Fruit fly (Drosophila melanogaster) whole organism, embryonic: Measurements from ENCODE around the gene Sk2.
A peak's percentile ranks its signal among the peaks of the same experiment; 100 is the strongest.

Experiments
- BtbVII ChIP-seq: fragments of 200-800 bp; sonication (Bioruptor generic); optimal IDR thresholded peaks from 3 replicates; lab custom pipeline; 2017; ENCODE audit warnings: missing biosample characterization, mild to moderate bottlenecking, missing genetic modification characterization
- Bteb2 ChIP-seq: fragments of 200-800 bp; sonication (Bioruptor generic); optimal IDR thresholded peaks from 2 replicates; lab custom pipeline; 2016; ENCODE audit warnings: missing biosample characterization, missing genetic modification characterization
- CG10431 ChIP-seq: fragments of 200-800 bp; sonication (Bioruptor generic); optimal IDR thresholded peaks from 3 replicates; lab custom pipeline; 2018; ENCODE audit warnings: missing biosample characterization, mild to moderate bottlenecking, missing genetic modification characterization
- CG12769 ChIP-seq: fragments of 200-800 bp; sonication (Bioruptor generic); optimal IDR thresholded peaks from 2 replicates; lab custom pipeline; 2019; ENCODE audit warnings: missing biosample characterization, mild to moderate bottlenecking, missing genetic modification characterization, moderate library complexity
- CG13287 ChIP-seq: fragments of 200-800 bp; sonication (Bioruptor generic); IDR thresholded peaks from 2 replicates; pipeline ENCODE4 v1.3.6; 2022; ENCODE audit warnings: missing biosample characterization, missing genetic modification characterization; ENCODE audit not compliant: partially characterized antibody
- CG14050 ChIP-seq: fragments of 200-800 bp; sonication (Bioruptor generic); IDR thresholded peaks from 3 replicates; pipeline ENCODE4 v1.3.6; 2022; ENCODE audit warnings: missing biosample characterization, missing genetic modification characterization
- CG15479 ChIP-seq: fragments of 200-800 bp; sonication (Bioruptor generic); optimal IDR thresholded peaks from 3 replicates; lab custom pipeline; 2019; ENCODE audit warnings: missing biosample characterization, mild to moderate bottlenecking, missing genetic modification characterization, moderate library complexity
- CG17912 ChIP-seq: fragments of 200-800 bp; sonication (Bioruptor generic); optimal IDR thresholded peaks from 2 replicates; lab custom pipeline; 2018; ENCODE audit warnings: missing biosample characterization, mild to moderate bottlenecking, missing genetic modification characterization
- CG2712 ChIP-seq: fragments of 200-800 bp; optimal IDR thresholded peaks from 3 replicates; lab custom pipeline; 2019; ENCODE audit warnings: missing biosample characterization, mild to moderate bottlenecking, missing genetic modification characterization, moderate library complexity
- CG2889 ChIP-seq: fragments of 200-800 bp; sonication (Bioruptor generic); IDR thresholded peaks from 3 replicates; pipeline ENCODE4 v1.3.6; 2022; ENCODE audit warnings: missing biosample characterization, missing genetic modification characterization
- CG4328 ChIP-seq: fragments of 200-800 bp; sonication (Bioruptor generic); optimal IDR thresholded peaks from 3 replicates; lab custom pipeline; 2017; ENCODE audit warnings: missing biosample characterization, missing genetic modification reagents, missing genetic modification characterization
- CG4424 ChIP-seq: fragments of 200-800 bp; sonication (Bioruptor generic); optimal IDR thresholded peaks from 3 replicates; lab custom pipeline; 2016; ENCODE audit warnings: missing biosample characterization, missing genetic modification characterization
- CG7839 ChIP-seq: fragments of 200-800 bp; sonication (Bioruptor generic); optimal IDR thresholded peaks from 3 replicates; lab custom pipeline; 2018; ENCODE audit warnings: missing biosample characterization, mild to moderate bottlenecking, missing genetic modification characterization, moderate library complexity
- CG9437 ChIP-seq: fragments of 200-800 bp; sonication (Bioruptor generic); optimal IDR thresholded peaks from 2 replicates; lab custom pipeline; 2018; ENCODE audit warnings: missing biosample characterization, mild to moderate bottlenecking, missing genetic modification characterization
- CG9876 ChIP-seq: fragments of 200-800 bp; sonication (Bioruptor generic); optimal IDR thresholded peaks from 2 replicates; lab custom pipeline; 2016; ENCODE audit warnings: missing biosample characterization, missing genetic modification characterization
- CkIIα-i1 ChIP-seq: fragments of 200-800 bp; sonication (Bioruptor generic); IDR thresholded peaks from 2 replicates; pipeline ENCODE4 v1.3.6; 2022; ENCODE audit warnings: missing biosample characterization, missing genetic modification characterization
- Dip3 ChIP-seq: fragments of 200-800 bp; sonication (Bioruptor generic); optimal IDR thresholded peaks from 3 replicates; lab custom pipeline; 2016; ENCODE audit warnings: missing biosample characterization, missing genetic modification characterization
- Drgx ChIP-seq: fragments of 200-800 bp; sonication (Bioruptor generic); IDR thresholded peaks from 2 replicates; pipeline ENCODE4 v1.3.6; 2022; ENCODE audit warnings: missing biosample characterization, missing genetic modification characterization
- Ets97D ChIP-seq: fragments of 200-800 bp; sonication (Bioruptor generic); optimal IDR thresholded peaks from 3 replicates; lab custom pipeline; 2016; ENCODE audit warnings: missing biosample characterization, missing genetic modification characterization
- Hr3 ChIP-seq: fragments of 200-800 bp; sonication (Bioruptor generic); optimal IDR thresholded peaks from 3 replicates; lab custom pipeline; 2016; ENCODE audit warnings: missing biosample characterization, missing genetic modification characterization
- Mad ChIP-seq: fragments of 200-800 bp; sonication (Bioruptor generic); optimal IDR thresholded peaks from 2 replicates; lab custom pipeline; 2016; ENCODE audit warnings: missing biosample characterization, missing genetic modification characterization
- Optix ChIP-seq: fragments of 200-800 bp; sonication (Bioruptor generic); IDR thresholded peaks from 3 replicates; pipeline ENCODE4 v1.3.6; 2022; ENCODE audit warnings: missing biosample characterization, missing genetic modification characterization
- ab ChIP-seq: fragments of 200-800 bp; sonication (Bioruptor generic); optimal IDR thresholded peaks from 2 replicates; lab custom pipeline; 2016; ENCODE audit warnings: missing biosample characterization, missing genetic modification characterization
- ac ChIP-seq: fragments of 200-800 bp; sonication (Bioruptor generic); optimal IDR thresholded peaks from 3 replicates; lab custom pipeline; 2017; ENCODE audit warnings: missing biosample characterization, mild to moderate bottlenecking, missing genetic modification characterization
- ato ChIP-seq: fragments of 200-800 bp; sonication (Bioruptor generic); IDR thresholded peaks from 2 replicates; pipeline ENCODE4 v1.3.6; 2022; ENCODE audit warnings: missing biosample characterization, missing genetic modification characterization; ENCODE audit not compliant: partially characterized antibody
- bab2 ChIP-seq: fragments of 200-800 bp; sonication (Bioruptor generic); optimal IDR thresholded peaks from 2 replicates; lab custom pipeline; 2016; ENCODE audit warnings: missing biosample characterization, missing genetic modification characterization
- bsh ChIP-seq, 2 experiments: fragments of 200-800 bp; sonication (Bioruptor generic); optimal IDR thresholded peaks; 2 replicates each; lab custom pipeline; 2017 to 2018; ENCODE audit warnings: mild to moderate bottlenecking in 2 of 2, missing biosample characterization in 2 of 2, missing genetic modification characterization in 2 of 2, moderate library complexity in 1 of 2
- cg ChIP-seq: fragments of 200-800 bp; sonication (Bioruptor generic); optimal IDR thresholded peaks from 3 replicates; lab custom pipeline; 2019; ENCODE audit warnings: missing biosample characterization, mild to moderate bottlenecking, missing genetic modification characterization, moderate library complexity
- disco-r ChIP-seq: fragments of 200-800 bp; sonication (Bioruptor generic); optimal IDR thresholded peaks from 2 replicates; lab custom pipeline; 2016; ENCODE audit warnings: missing biosample characterization, missing genetic modification characterization
- dmrt11E ChIP-seq: fragments of 200-800 bp; sonication (Bioruptor generic); optimal IDR thresholded peaks from 3 replicates; lab custom pipeline; 2018; ENCODE audit warnings: missing biosample characterization, mild to moderate bottlenecking, missing genetic modification characterization, moderate library complexity
- eve ChIP-seq, 2 experiments: fragments of >200 bp; optimal IDR thresholded peaks; 2 replicates each; lab custom pipeline; 2017; ENCODE audit warnings: missing biosample characterization in 2 of 2, missing genetic modification characterization in 2 of 2
- fd102C ChIP-seq: fragments of 200-800 bp; sonication (Bioruptor generic); optimal IDR thresholded peaks from 2 replicates; lab custom pipeline; 2018; ENCODE audit warnings: missing biosample characterization, mild to moderate bottlenecking, missing genetic modification characterization, moderate library complexity
- ham ChIP-seq: fragments of 200-800 bp; sonication (Bioruptor generic); IDR thresholded peaks from 2 replicates; pipeline ENCODE4 v1.3.6; 2022; ENCODE audit warnings: missing biosample characterization, missing genetic modification characterization
- her ChIP-seq: fragments of 200-800 bp; sonication (Bioruptor generic); optimal IDR thresholded peaks from 2 replicates; lab custom pipeline; 2016; ENCODE audit warnings: missing biosample characterization, missing genetic modification characterization
- lilli ChIP-seq: fragments of 200-800 bp; sonication (Bioruptor generic); optimal IDR thresholded peaks from 3 replicates; lab custom pipeline; 2016; ENCODE audit warnings: missing biosample characterization, missing genetic modification characterization
- luna ChIP-seq: fragments of 200-800 bp; sonication (Bioruptor generic); optimal IDR thresholded peaks from 2 replicates; lab custom pipeline; 2016; ENCODE audit warnings: missing biosample characterization, missing genetic modification characterization
- mam ChIP-seq: fragments of 200-800 bp; sonication (Bioruptor generic); optimal IDR thresholded peaks from 3 replicates; lab custom pipeline; 2016; ENCODE audit warnings: missing biosample characterization, missing genetic modification characterization
- mld ChIP-seq: fragments of 200-800 bp; sonication (Bioruptor generic); IDR thresholded peaks from 3 replicates; pipeline ENCODE4 v1.3.6; 2022; ENCODE audit warnings: missing biosample characterization, missing genetic modification characterization; ENCODE audit not compliant: partially characterized antibody
- pnt ChIP-seq: fragments of 200-800 bp; sonication (Bioruptor generic); optimal IDR thresholded peaks from 3 replicates; lab custom pipeline; 2016; ENCODE audit warnings: missing biosample characterization, missing genetic modification characterization
- psq ChIP-seq: fragments of 200-800 bp; sonication (Bioruptor generic); optimal IDR thresholded peaks from 2 replicates; lab custom pipeline; 2017; ENCODE audit warnings: missing biosample characterization, missing genetic modification characterization
- pum ChIP-seq: fragments of 200-800 bp; sonication (Bioruptor generic); optimal IDR thresholded peaks from 2 replicates; lab custom pipeline; 2016; ENCODE audit warnings: missing biosample characterization, missing genetic modification characterization
- ranshi ChIP-seq: fragments of 200-800 bp; sonication (Bioruptor generic); IDR thresholded peaks from 2 replicates; pipeline ENCODE4 v1.3.6; 2022; ENCODE audit warnings: missing biosample characterization, missing genetic modification characterization
- scrt ChIP-seq: fragments of 200-800 bp; sonication (Bioruptor generic); optimal IDR thresholded peaks from 2 replicates; lab custom pipeline; 2018; ENCODE audit warnings: missing biosample characterization, mild to moderate bottlenecking, missing genetic modification characterization, moderate library complexity
- seq ChIP-seq: fragments of 200-800 bp; sonication (Bioruptor generic); IDR thresholded peaks from 2 replicates; pipeline ENCODE4 v1.3.6; 2022; ENCODE audit warnings: missing biosample characterization, missing genetic modification characterization
- shn ChIP-seq: fragments of 200-800 bp; sonication (Bioruptor generic); optimal IDR thresholded peaks from 3 replicates; lab custom pipeline; 2016; ENCODE audit warnings: missing biosample characterization, missing genetic modification characterization
- sna ChIP-seq: fragments of 200-800 bp; sonication (Bioruptor generic); IDR thresholded peaks from 2 replicates; pipeline ENCODE4 v1.3.6; 2022; ENCODE audit warnings: missing biosample characterization, missing genetic modification characterization; ENCODE audit not compliant: partially characterized antibody
- ssp ChIP-seq: fragments of 200-800 bp; sonication (Bioruptor generic); IDR thresholded peaks from 2 replicates; pipeline ENCODE4 v1.3.6; 2022; ENCODE audit warnings: missing biosample characterization, missing genetic modification characterization
- stc ChIP-seq: fragments of 200-800 bp; sonication (Bioruptor generic); IDR thresholded peaks from 2 replicates; pipeline ENCODE4 v1.3.6; 2022; ENCODE audit warnings: missing biosample characterization, missing genetic modification characterization
- stwl ChIP-seq: fragments of 200-800 bp; sonication (Bioruptor generic); optimal IDR thresholded peaks from 3 replicates; lab custom pipeline; 2018; ENCODE audit warnings: missing biosample characterization, mild to moderate bottlenecking, missing genetic modification characterization, moderate library complexity
- vnd ChIP-seq: fragments of 200-800 bp; sonication (Bioruptor generic); IDR thresholded peaks from 3 replicates; pipeline ENCODE4 v1.3.6; 2022; ENCODE audit warnings: missing biosample characterization, missing genetic modification characterization; ENCODE audit not compliant: partially characterized antibody

Sk2 gene

DNA sequence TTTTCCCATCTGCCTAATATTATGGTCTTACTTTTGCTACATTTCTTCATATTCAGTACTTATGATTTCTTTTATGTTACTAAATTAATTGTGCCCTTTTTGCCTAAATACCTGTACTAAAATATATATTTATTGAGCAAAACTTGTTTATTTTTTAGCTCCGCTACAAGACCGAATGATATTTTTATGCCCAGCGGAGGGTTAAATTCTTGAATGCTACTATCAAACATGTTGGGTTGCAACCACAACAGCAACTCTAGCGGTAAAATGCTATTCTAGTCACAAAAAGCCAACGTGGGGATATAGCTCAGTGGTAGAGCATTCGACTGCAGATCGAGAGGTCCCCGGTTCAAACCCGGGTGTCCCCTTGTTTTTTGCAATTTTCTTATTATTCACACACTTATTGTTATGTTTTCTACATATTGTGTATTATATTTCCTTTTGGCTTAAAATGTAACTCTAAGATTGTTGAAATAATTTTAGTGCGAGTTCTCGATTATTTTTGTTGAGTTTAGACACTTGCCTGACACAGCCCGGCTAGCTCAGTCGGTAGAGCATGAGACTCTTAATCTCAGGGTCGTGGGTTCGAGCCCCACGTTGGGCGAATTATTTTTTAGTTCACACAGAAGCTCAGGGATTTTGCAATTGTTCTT, 49.3 kb downstream of the Sk2 start (continued):
- peak; percentile 49 for TF ChIP-seq lilli (GFP tag; lab: Kevin White, UChicago)
- TF ChIP-seq ac = no peak
- TF ChIP-seq mam (GFP tag; lab: Kevin White, UChicago) = peak; percentile 9
- TF ChIP-seq stwl (tag; lab: Kevin White, UChicago) = no peak
- TF ChIP-seq CG4328 (GFP tag; lab: Kevin White, UChicago) = peak; percentile 8
- no peak for TF ChIP-seq pum (GFP tag; lab: Kevin White, UChicago)
- TF ChIP-seq CG13287 (GFP tag; lab: Robert Waterston, UW) = peak; percentile 47; the same call in 1 of the 2 replicates
- TF ChIP-seq Hr3 (GFP tag; lab: Kevin White, UChicago) = no peak
- TF ChIP-seq CG15479 (GFP tag; lab: Kevin White, UChicago) = no peak
- TF ChIP-seq CG10431 (GFP tag; lab: Kevin White, UChicago) = no peak
- TF ChIP-seq ssp (GFP tag; lab: Robert Waterston, UW) = no peak
- TF ChIP-seq vnd (GFP tag; lab: Robert Waterston, UW) = peak; percentile 76
- TF ChIP-seq ab (GFP tag; lab: Kevin White, UChicago) = no peak
- no peak for TF ChIP-seq cg
- no peak for TF ChIP-seq fd102C (GFP tag; lab: Kevin White, UChicago)
- peak; percentile 16 for TF ChIP-seq pnt (GFP tag; lab: Kevin White, UChicago)
- TF ChIP-seq Dip3 = no peak
- TF ChIP-seq stc (GFP tag; lab: Robert Waterston, UW) = no peak
- 0 out of 2 replicates have a peak, but pooled peaks have one; percentile 5 for TF ChIP-seq Drgx (GFP tag; lab: Robert Waterston, UW)
- no peak for TF ChIP-seq psq (GFP tag; lab: Kevin White, UChicago)
- no peak for TF ChIP-seq bab2 (GFP tag; lab: Kevin White, UChicago)
- no peak for TF ChIP-seq CG4424 (GFP tag; lab: Kevin White, UChicago)
- no peak for TF ChIP-seq ham
- TF ChIP-seq CG7839 (tag; lab: Kevin White, UChicago) = peak; percentile 18
- TF ChIP-seq ranshi (GFP tag; lab: Robert Waterston, UW) = no peak
- no peak for TF ChIP-seq luna
- TF ChIP-seq CG2889 = peak; percentile 45; the same call in 1 of the 3 replicates
- TF ChIP-seq CkIIα-i1 (GFP tag; lab: Robert Waterston, UW) = no peak
- no peak for TF ChIP-seq CG9437 (GFP tag; lab: Kevin White, UChicago)
- no peak for TF ChIP-seq CG17912 (GFP tag; lab: Kevin White, UChicago)
- no peak for TF ChIP-seq Bteb2 (GFP tag; lab: Kevin White, UChicago)
- no peak for TF ChIP-seq eve (GFP tag; optimal IDR thresholded peaks at IDR 0.05; lab: Kevin White, UChicago)
- TF ChIP-seq disco-r (GFP tag; lab: Kevin White, UChicago) = no peak
- TF ChIP-seq CG9876 (GFP tag; lab: Kevin White, UChicago) = no peak
- peak; percentile 16 for TF ChIP-seq scrt
- TF ChIP-seq BtbVII (GFP tag; lab: Kevin White, UChicago) = no peak
- peak; percentile 93 for TF ChIP-seq ato (GFP tag; lab: Robert Waterston, UW)
- peak; percentile 95 for TF ChIP-seq mld
- no peak for TF ChIP-seq seq
- TF ChIP-seq shn (GFP tag; lab: Kevin White, UChicago) = no peak
- TF ChIP-seq dmrt11E (tag; lab: Kevin White, UChicago) = no peak
- TF ChIP-seq CG2712 (tag; lab: Kevin White, UChicago) = no peak
- TF ChIP-seq CG12769 (tag; lab: Kevin White, UChicago) = peak; percentile 3
- TF ChIP-seq Optix (GFP tag; lab: Robert Waterston, UW) = no peak
- TF ChIP-seq Mad = no peak
- no peak for TF ChIP-seq CG14050
- TF ChIP-seq bsh (GFP tag; optimal IDR thresholded peaks at IDR 0.05; lab: Kevin White, UChicago) = peak in 1 of 2 experiments; percentile 8
- TF ChIP-seq sna (GFP tag; lab: Robert Waterston, UW) = peak; percentile 72
- no peak for TF ChIP-seq Ets97D (GFP tag; lab: Kevin White, UChicago)
- no peak for TF ChIP-seq her (GFP tag; lab: Kevin White, UChicago)
